Fruit fly (Drosophila melanogaster): ENCODE measurements around the gene CG2962.

- no peak for TF ChIP-seq CG8478 (optimal IDR thresholded peaks at IDR 0.05)
- no peak for TF ChIP-seq CTCF (optimal IDR thresholded peaks at IDR 0.05)
Measured at dm6 chrX:10182867-10183266, 33.6 kb downstream of the CG2962 start.

All from S2 (cell line).